Worm (Caenorhabditis elegans): ENCODE measurements around the gene szy-2.

ce11 chrIII:5329372-5329771 is 41.7 kb downstream of the szy-2 start:
- no peak for TF ChIP-seq cog-1 (tag; optimal IDR thresholded peaks at IDR 0.05)
- no peak for TF ChIP-seq flt-1 (GFP tag; IDR thresholded peaks at IDR 0.05)
